Worm (Caenorhabditis elegans) whole organism, midembryonic: ENCODE results near the gene F35H10.2.

ENCODE experiments used
- klf-2 ChIP-seq: fragments of 200-800 bp; sonication (Bioruptor generic); conservative IDR thresholded peaks from 2 replicates; pipeline ENCODE4 v1.3.6; 2022; ENCODE audit warnings: missing genetic modification reagents, missing genetic modification characterization, missing compliant biosample characterization
- ztf-23 ChIP-seq: fragments of 200-800 bp; sonication (Bioruptor generic); IDR thresholded peaks from 2 replicates; pipeline ENCODE4 v1.3.6; 2022; ENCODE audit warnings: missing genetic modification reagents, missing genetic modification characterization, missing compliant biosample characterization

- TF ChIP-seq ztf-23 (GFP tag; lab: Robert Waterston, UW) (no peak), klf-2 (no peak)
Observed at ce11 chrIV:8286352-8286751, 42.7 kb upstream of the F35H10.2 start, which contains the start of gene K07H8.9.
